Worm (Caenorhabditis elegans) whole organism, L2 larva: ENCODE results near the gene cdf-1.

Source experiments
- F13H6.1 ChIP-seq: sonication (generic microtip); optimal IDR thresholded peaks from 2 replicates; lab custom pipeline; 2016; ENCODE audit warnings: missing genetic modification characterization, missing compliant biosample characterization
- R02D3.7 ChIP-seq: fragments of 150-350 bp; optimal IDR thresholded peaks from 2 replicates; lab custom pipeline; 2014; ENCODE audit warnings: missing biosample characterization, missing genetic modification characterization
- ZK546.5 ChIP-seq: sonication (generic microtip); optimal IDR thresholded peaks from 2 replicates; lab custom pipeline; 2017; ENCODE audit warnings: missing biosample characterization, missing genetic modification characterization
- alr-1 ChIP-seq: fragments of 150-350 bp; optimal IDR thresholded peaks from 2 replicates; lab custom pipeline; 2014; ENCODE audit warnings: missing biosample characterization, missing genetic modification characterization
- aly-2 ChIP-seq: fragments of 150-350 bp; optimal IDR thresholded peaks from 2 replicates; lab custom pipeline; 2014; ENCODE audit warnings: missing biosample characterization, missing genetic modification characterization
- ama-1 ChIP-seq: fragments of 150-350 bp; optimal IDR thresholded peaks from 2 replicates; lab custom pipeline; 2018; ENCODE audit warnings: inconsistent platforms
- blmp-1 ChIP-seq: sonication (generic microtip); optimal IDR thresholded peaks from 2 replicates; lab custom pipeline; 2017; ENCODE audit warnings: missing genetic modification characterization, mild to moderate bottlenecking, missing compliant biosample characterization, antibody characterized with exemption, moderate library complexity; ENCODE audit not compliant: insufficient read depth
- ceh-16 ChIP-seq: fragments of 150-350 bp; optimal IDR thresholded peaks from 2 replicates; lab custom pipeline; 2014; ENCODE audit warnings: missing biosample characterization, missing genetic modification characterization
- crh-2 ChIP-seq: sonication (generic microtip); optimal IDR thresholded peaks from 2 replicates; lab custom pipeline; 2017; ENCODE audit warnings: missing biosample characterization, missing genetic modification characterization
- dmd-4 ChIP-seq: sonication (generic microtip); optimal IDR thresholded peaks from 2 replicates; lab custom pipeline; 2017; ENCODE audit warnings: missing biosample characterization, missing genetic modification characterization
- egl-27 ChIP-seq: sonication (generic microtip); optimal IDR thresholded peaks from 3 replicates; lab custom pipeline; 2017; ENCODE audit warnings: missing biosample characterization, missing genetic modification reagents, missing genetic modification characterization
- elt-1 ChIP-seq: fragments of 150-350 bp; optimal IDR thresholded peaks from 2 replicates; lab custom pipeline; 2014; ENCODE audit warnings: missing biosample characterization, missing genetic modification characterization
- fos-1 ChIP-seq: fragments of 150-350 bp; optimal IDR thresholded peaks from 2 replicates; lab custom pipeline; 2014; ENCODE audit warnings: missing biosample characterization, missing genetic modification characterization
- gmeb-1 ChIP-seq: fragments of 150-350 bp; optimal IDR thresholded peaks from 2 replicates; lab custom pipeline; 2014; ENCODE audit warnings: missing biosample characterization, missing genetic modification characterization
- lin-13 ChIP-seq: fragments of 150-350 bp; optimal IDR thresholded peaks from 2 replicates; lab custom pipeline; 2014; ENCODE audit warnings: missing biosample characterization, missing genetic modification reagents, missing genetic modification characterization
- lin-39 ChIP-seq: fragments of 150-350 bp; optimal IDR thresholded peaks from 2 replicates; lab custom pipeline; 2014; ENCODE audit warnings: missing biosample characterization, missing genetic modification reagents, missing genetic modification characterization
- mab-5 ChIP-seq: fragments of 150-350 bp; optimal IDR thresholded peaks from 2 replicates; lab custom pipeline; 2014; ENCODE audit warnings: missing biosample characterization, missing genetic modification characterization
- mbf-1 ChIP-seq: sonication (generic microtip); optimal IDR thresholded peaks from 2 replicates; lab custom pipeline; 2017; ENCODE audit warnings: missing biosample characterization, missing genetic modification characterization
- mdl-1 ChIP-seq, 2 experiments: fragments of 150-350 bp in 1 of 2; sonication (generic microtip) in 1 of 2; optimal IDR thresholded peaks; 2 replicates each; lab custom pipeline; 2017; ENCODE audit warnings: missing biosample characterization in 2 of 2, missing genetic modification characterization in 2 of 2
- nhr-10 ChIP-seq: sonication (generic microtip); optimal IDR thresholded peaks from 2 replicates; lab custom pipeline; 2017; ENCODE audit warnings: missing biosample characterization, missing genetic modification characterization
- nhr-11 ChIP-seq: fragments of 150-350 bp; optimal IDR thresholded peaks from 2 replicates; lab custom pipeline; 2014; ENCODE audit warnings: missing biosample characterization, missing genetic modification characterization
- nhr-12 ChIP-seq: fragments of 150-350 bp; optimal IDR thresholded peaks from 2 replicates; lab custom pipeline; 2014; ENCODE audit warnings: missing biosample characterization, missing genetic modification characterization
- nhr-129 ChIP-seq: fragments of 150-350 bp; optimal IDR thresholded peaks from 2 replicates; lab custom pipeline; 2014; ENCODE audit warnings: missing biosample characterization, missing genetic modification characterization
- nhr-21 ChIP-seq: fragments of 150-350 bp; optimal IDR thresholded peaks from 2 replicates; lab custom pipeline; 2014; ENCODE audit warnings: missing biosample characterization, missing genetic modification characterization
- nhr-23 ChIP-seq: fragments of 150-350 bp; optimal IDR thresholded peaks from 2 replicates; lab custom pipeline; 2014; ENCODE audit warnings: missing biosample characterization, missing genetic modification reagents, missing genetic modification characterization
- nhr-237 ChIP-seq: fragments of 150-350 bp; optimal IDR thresholded peaks from 2 replicates; lab custom pipeline; 2014; ENCODE audit warnings: missing biosample characterization, missing genetic modification characterization
- nhr-25 ChIP-seq: fragments of 150-350 bp; sonication (generic microtip); optimal IDR thresholded peaks from 3 replicates; lab custom pipeline; 2014; ENCODE audit warnings: missing biosample characterization, missing genetic modification characterization
- nhr-6 ChIP-seq: fragments of 150-350 bp; optimal IDR thresholded peaks from 2 replicates; lab custom pipeline; 2014; ENCODE audit warnings: missing biosample characterization, missing genetic modification characterization
- nhr-77 ChIP-seq: fragments of 150-350 bp; optimal IDR thresholded peaks from 2 replicates; lab custom pipeline; 2014; ENCODE audit warnings: missing biosample characterization, missing genetic modification characterization
- peb-1 ChIP-seq: fragments of 150-350 bp; optimal IDR thresholded peaks from 2 replicates; lab custom pipeline; 2014; ENCODE audit warnings: missing biosample characterization, missing genetic modification characterization
- skn-1 ChIP-seq: sonication (generic microtip); optimal IDR thresholded peaks from 2 replicates; lab custom pipeline; 2017; ENCODE audit warnings: missing biosample characterization, missing genetic modification characterization
- sma-3 ChIP-seq: sonication (generic microtip); optimal IDR thresholded peaks from 2 replicates; lab custom pipeline; 2016; ENCODE audit warnings: missing genetic modification reagents, missing genetic modification characterization, missing compliant biosample characterization
- sma-9 ChIP-seq, 2 experiments: fragments of 150-350 bp in 1 of 2; sonication (generic microtip) in 1 of 2; optimal IDR thresholded peaks; 2 replicates each; lab custom pipeline; 2014 to 2016; ENCODE audit warnings: missing genetic modification characterization in 2 of 2, mild to moderate bottlenecking in 1 of 2, missing biosample characterization in 1 of 2, missing compliant biosample characterization in 1 of 2, missing genetic modification reagents in 1 of 2, moderate library complexity in 1 of 2
- snpc-4 ChIP-seq: fragments of 150-350 bp; optimal IDR thresholded peaks from 2 replicates; lab custom pipeline; 2014; ENCODE audit warnings: missing biosample characterization, missing genetic modification characterization
- unc-39 ChIP-seq: fragments of 150-350 bp; optimal IDR thresholded peaks from 2 replicates; lab custom pipeline; 2014; ENCODE audit warnings: missing biosample characterization, missing genetic modification characterization
- unc-55 ChIP-seq: fragments of 150-350 bp; sonication (generic microtip); optimal IDR thresholded peaks from 3 replicates; lab custom pipeline; 2014; ENCODE audit warnings: missing biosample characterization, missing genetic modification reagents, missing genetic modification characterization
- zag-1 ChIP-seq: fragments of 150-350 bp; optimal IDR thresholded peaks from 2 replicates; lab custom pipeline; 2014; ENCODE audit warnings: missing biosample characterization, missing genetic modification characterization
- ztf-11 ChIP-seq: sonication (generic microtip); optimal IDR thresholded peaks from 2 replicates; lab custom pipeline; 2017; ENCODE audit warnings: missing biosample characterization, missing genetic modification characterization
- ztf-4 ChIP-seq: fragments of 150-350 bp; optimal IDR thresholded peaks from 2 replicates; lab custom pipeline; 2014; ENCODE audit warnings: missing biosample characterization, missing genetic modification characterization

The cdf-1 gene

DNA sequence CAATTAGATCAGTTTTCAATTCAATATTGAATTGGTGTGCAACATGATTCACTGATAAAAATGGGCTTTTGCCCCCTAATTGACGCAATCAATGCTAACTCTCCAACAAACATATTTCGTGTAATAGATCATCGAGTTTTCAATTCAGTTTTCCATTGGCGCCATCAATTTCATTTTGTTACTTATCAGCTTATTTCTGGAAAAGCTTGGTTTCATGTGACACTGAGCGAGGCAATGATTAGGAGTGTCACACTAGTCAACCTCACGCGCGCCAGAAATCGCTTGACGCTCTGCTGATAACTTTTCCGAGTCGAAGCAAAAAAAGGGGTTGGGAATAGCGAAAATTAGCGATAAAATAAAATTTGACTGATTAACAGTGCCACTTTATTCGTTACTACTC, 13.6 kb upstream of the cdf-1 start, which contains the start of gene ets-4:
Gene ets-4 (plus strand): TSS at position 347 of the 400 bp plus-strand sequence.
- TF ChIP-seq fos-1 (tag; lab: Kevin White, UChicago) (peak; percentile 65), ama-1 (lab: Kevin White, UChicago) (no peak), sma-9 (GFP tag; optimal IDR thresholded peaks at IDR 0.05; lab: Kevin White, UChicago) (peak; percentile 8), sma-9 (tag; optimal IDR thresholded peaks at IDR 0.05; lab: Kevin White, UChicago) (no peak), ZK546.5 (tag; lab: Kevin White, UChicago) (no peak), nhr-21 (tag; lab: Kevin White, UChicago) (no peak), skn-1 (peak; percentile 18), crh-2 (peak; percentile 27), F13H6.1 (tag; lab: Kevin White, UChicago) (peak; percentile 56), gmeb-1 (tag; lab: Kevin White, UChicago) (peak; percentile 62), alr-1 (tag; lab: Kevin White, UChicago) (no peak), nhr-237 (tag; lab: Kevin White, UChicago) (no peak), sma-3 (peak; percentile 23)

DNA sequence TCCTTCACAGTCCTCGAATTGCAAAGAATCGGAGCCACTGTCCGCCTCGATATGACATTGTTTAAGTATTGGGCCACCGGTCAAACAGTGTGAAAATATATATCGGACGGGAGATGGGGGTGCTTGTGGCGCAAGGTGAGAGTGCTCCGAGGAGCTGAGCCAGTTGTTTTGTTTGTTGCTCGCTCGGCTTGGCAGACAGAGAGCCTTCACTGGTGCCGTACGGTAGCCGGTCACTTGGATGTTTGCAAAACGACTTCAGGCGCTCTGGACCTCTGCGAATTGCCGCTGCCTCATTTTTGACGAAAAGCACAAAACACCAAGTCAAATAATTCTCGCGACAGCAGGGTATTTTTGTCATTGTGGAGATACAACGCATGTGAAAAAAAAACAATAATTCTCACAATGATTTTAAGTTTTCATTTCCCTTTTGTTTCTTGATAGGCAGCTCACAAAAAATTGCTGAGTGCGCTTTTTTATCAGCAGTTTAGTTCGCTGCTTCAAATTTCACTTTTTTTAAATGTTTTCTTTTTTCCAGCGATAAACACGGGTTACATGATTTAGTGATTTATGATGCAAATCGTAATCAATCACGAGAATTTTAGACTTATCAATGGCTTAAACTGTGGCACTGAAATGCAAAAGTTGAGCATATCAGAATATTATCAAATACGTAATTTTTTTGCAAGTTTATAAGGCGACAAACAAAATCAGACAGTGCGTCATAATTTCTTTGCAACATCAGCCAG, 12.3 kb upstream of the cdf-1 start:
- TF ChIP-seq gmeb-1 (tag; lab: Kevin White, UChicago) (peak; percentile 18), nhr-77 (no peak), sma-9 (GFP tag; optimal IDR thresholded peaks at IDR 0.05; lab: Kevin White, UChicago) (peak; percentile 49), sma-9 (tag; optimal IDR thresholded peaks at IDR 0.05; lab: Kevin White, UChicago) (no peak), nhr-129 (tag; lab: Kevin White, UChicago) (peak; percentile 54), F13H6.1 (tag; lab: Kevin White, UChicago) (peak; percentile 3), elt-1 (tag; lab: Kevin White, UChicago) (no peak), sma-3 (no peak), aly-2 (tag; lab: Kevin White, UChicago) (no peak), unc-55 (GFP tag; lab: Kevin White, UChicago) (no peak), nhr-11 (no peak), zag-1 (tag; lab: Kevin White, UChicago) (no peak), nhr-6 (tag; lab: Kevin White, UChicago) (no peak), fos-1 (tag; lab: Kevin White, UChicago) (peak; percentile 57), nhr-12 (no peak), crh-2 (peak; percentile 69), alr-1 (tag; lab: Kevin White, UChicago) (no peak)
- TF ChIP-seq, all 48 proteins: peak for 6

- peak; percentile 99 for TF ChIP-seq blmp-1 (tag; lab: Kevin White, UChicago)
- no peak for TF ChIP-seq skn-1
- TF ChIP-seq fos-1 (tag; lab: Kevin White, UChicago): peak; percentile 16
- TF ChIP-seq ceh-16 (tag; lab: Kevin White, UChicago): peak; percentile 18
- TF ChIP-seq lin-39 (tag; lab: Kevin White, UChicago): no peak
- peak; percentile 66 for TF ChIP-seq nhr-21 (tag; lab: Kevin White, UChicago)
- TF ChIP-seq nhr-25: peak; percentile 37
- no peak for TF ChIP-seq mdl-1 (tag; optimal IDR thresholded peaks at IDR 0.05; lab: Kevin White, UChicago)
These were observed 10.3 kb upstream of the cdf-1 start for ce11 chrX:6515267-6515666.

DNA sequence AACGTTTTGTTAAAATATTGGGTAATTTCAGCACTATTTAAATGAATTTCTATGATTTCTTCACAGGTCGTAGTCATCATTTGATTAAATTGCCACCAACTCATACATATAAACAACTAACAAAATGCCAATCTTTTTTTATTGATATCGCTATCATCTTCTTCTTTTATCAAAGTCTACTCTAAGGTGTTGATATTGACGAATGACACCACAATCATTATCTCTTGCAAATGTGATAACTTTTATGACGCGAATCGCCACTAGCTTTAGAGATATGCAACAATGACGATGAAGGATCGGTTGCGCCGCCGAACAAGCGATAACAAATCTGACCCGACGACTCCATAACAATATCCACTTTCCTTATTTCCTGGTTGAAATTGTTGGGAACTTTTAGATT, 9.5 kb upstream of the cdf-1 start:
- TF ChIP-seq nhr-21 (tag; lab: Kevin White, UChicago): peak; percentile 20
- TF ChIP-seq sma-9 (GFP tag; optimal IDR thresholded peaks at IDR 0.05; lab: Kevin White, UChicago): peak; percentile 6
- no peak for TF ChIP-seq sma-9 (tag; optimal IDR thresholded peaks at IDR 0.05; lab: Kevin White, UChicago)
- TF ChIP-seq nhr-129 (tag; lab: Kevin White, UChicago): no peak
- no peak for TF ChIP-seq lin-13 (GFP tag; lab: Kevin White, UChicago)
- TF ChIP-seq mbf-1: no peak
- TF ChIP-seq fos-1 (tag; lab: Kevin White, UChicago): peak; percentile 16
- TF ChIP-seq nhr-77: no peak
- no peak for TF ChIP-seq ama-1 (lab: Kevin White, UChicago)
- no peak for TF ChIP-seq F13H6.1 (tag; lab: Kevin White, UChicago)

ce11 chrX:6511985-6512384, 7.0 kb upstream of the cdf-1 start, which contains the start of gene ttr-35:
ttr-35 (plus strand) TSS chrX:6512285.
- TF ChIP-seq snpc-4 (tag; lab: Kevin White, UChicago) (no peak), ztf-4 (tag; lab: Kevin White, UChicago) (no peak), nhr-77 (no peak), lin-13 (GFP tag; lab: Kevin White, UChicago) (no peak), unc-39 (tag; lab: Kevin White, UChicago) (no peak), egl-27 (tag; lab: Kevin White, UChicago) (no peak), zag-1 (tag; lab: Kevin White, UChicago) (no peak), ceh-16 (tag; lab: Kevin White, UChicago) (no peak), peb-1 (tag; lab: Kevin White, UChicago) (no peak), ztf-11 (tag; lab: Kevin White, UChicago) (no peak), R02D3.7 (no peak), nhr-12 (no peak), unc-55 (GFP tag; lab: Kevin White, UChicago) (no peak), nhr-10 (no peak), mab-5 (no peak), dmd-4 (tag; lab: Kevin White, UChicago) (no peak), nhr-23 (tag; lab: Kevin White, UChicago) (no peak), gmeb-1 (tag; lab: Kevin White, UChicago) (no peak), mdl-1 (tag; optimal IDR thresholded peaks at IDR 0.05; lab: Kevin White, UChicago) (no peak), nhr-237 (tag; lab: Kevin White, UChicago) (no peak)
